Worm (Caenorhabditis elegans) whole organism, L4 larva: Measurements from ENCODE around the gene ari-1.4.
A peak's percentile ranks its signal among the peaks of the same experiment; 100 is the strongest.

Experiments
- T20F7.1 ChIP-seq: fragments of 200-800 bp; sonication (Bioruptor generic); optimal IDR thresholded peaks from 2 replicates; lab custom pipeline; 2018; ENCODE audit warnings: mild to moderate bottlenecking, missing genetic modification characterization, missing compliant biosample characterization
- T26A8.4 ChIP-seq: fragments of 200-800 bp; sonication (Bioruptor generic); IDR thresholded peaks from 2 replicates; pipeline ENCODE4 v1.3.6; 2022; ENCODE audit warnings: missing genetic modification characterization, missing compliant biosample characterization
- Y48G9A.11 ChIP-seq: fragments of 200-800 bp; sonication (Bioruptor generic); IDR thresholded peaks from 2 replicates; pipeline ENCODE4 v1.3.6; 2022; ENCODE audit warnings: missing genetic modification reagents, missing genetic modification characterization, missing compliant biosample characterization
- Y5F2A.4 ChIP-seq: fragments of 200-800 bp; sonication (Bioruptor generic); optimal IDR thresholded peaks from 2 replicates; lab custom pipeline; 2018; ENCODE audit warnings: mild to moderate bottlenecking, missing genetic modification characterization, missing compliant biosample characterization
- Y75B8A.6 ChIP-seq: fragments of 200-800 bp; sonication (Bioruptor generic); IDR thresholded peaks from 2 replicates; pipeline ENCODE4 v1.3.6; 2022; ENCODE audit warnings: missing genetic modification reagents, missing genetic modification characterization, missing compliant biosample characterization
- aha-1 ChIP-seq: fragments of 150-350 bp; peaks from one replicate; lab custom pipeline; 2014; ENCODE audit warnings: missing biosample characterization, missing genetic modification characterization
- aly-2 ChIP-seq: sonication (generic microtip); optimal IDR thresholded peaks from 2 replicates; lab custom pipeline; 2018; ENCODE audit warnings: missing biosample characterization, missing genetic modification characterization
- arid-1 ChIP-seq: fragments of 200-800 bp; sonication (Bioruptor generic); conservative IDR thresholded peaks from 2 replicates; pipeline ENCODE4 v1.3.6; 2022; ENCODE audit warnings: missing genetic modification reagents, missing genetic modification characterization, missing compliant biosample characterization
- ceh-32 ChIP-seq: sonication (generic microtip); optimal IDR thresholded peaks from 2 replicates; lab custom pipeline; 2016; ENCODE audit warnings: mild to moderate bottlenecking, missing genetic modification characterization, missing compliant biosample characterization; ENCODE audit not compliant: poor library complexity
- ceh-44 ChIP-seq: fragments of 200-800 bp; sonication (Bioruptor generic); IDR thresholded peaks from 2 replicates; pipeline ENCODE4 v1.3.6; 2022; ENCODE audit warnings: missing genetic modification reagents, missing genetic modification characterization, missing compliant biosample characterization
- dmd-6 ChIP-seq: fragments of 200-800 bp; sonication (Bioruptor generic); IDR thresholded peaks from 2 replicates; pipeline ENCODE4 v1.3.6; 2022; ENCODE audit warnings: missing genetic modification reagents, missing genetic modification characterization, missing compliant biosample characterization
- dpl-1 ChIP-seq: fragments of 150-350 bp; optimal IDR thresholded peaks from 2 replicates; lab custom pipeline; 2014; ENCODE audit warnings: missing biosample characterization, missing genetic modification reagents, missing genetic modification characterization
- egl-27 ChIP-seq: sonication (generic microtip); optimal IDR thresholded peaks from 3 replicates; lab custom pipeline; 2017; ENCODE audit warnings: missing biosample characterization, missing genetic modification reagents, missing genetic modification characterization
- hlh-11 ChIP-seq: fragments of 200-800 bp; sonication (Bioruptor generic); optimal IDR thresholded peaks from 2 replicates; lab custom pipeline; 2018; ENCODE audit warnings: mild to moderate bottlenecking, missing genetic modification characterization, missing compliant biosample characterization
- hlh-30 ChIP-seq: sonication (generic microtip); optimal IDR thresholded peaks from 2 replicates; lab custom pipeline; 2017; ENCODE audit warnings: antibody characterized with exemption, mild to moderate bottlenecking, missing genetic modification characterization, missing compliant biosample characterization; ENCODE audit not compliant: insufficient read depth
- hmg-1.1 ChIP-seq: fragments of 200-800 bp; sonication (Bioruptor generic); IDR thresholded peaks from 2 replicates; pipeline ENCODE4 v1.3.6; 2022; ENCODE audit warnings: missing genetic modification reagents, missing genetic modification characterization, missing compliant biosample characterization
- lin-29 ChIP-seq: fragments of 200-800 bp; sonication (Bioruptor generic); IDR thresholded peaks from 2 replicates; pipeline ENCODE4 v1.3.6; 2022; ENCODE audit warnings: missing genetic modification reagents, missing genetic modification characterization, missing compliant biosample characterization
- lin-38 ChIP-seq: fragments of 200-800 bp; sonication (Bioruptor generic); IDR thresholded peaks from 2 replicates; pipeline ENCODE4 v1.3.6; 2022; ENCODE audit warnings: missing genetic modification reagents, missing genetic modification characterization, missing compliant biosample characterization
- lsy-2 ChIP-seq, 2 experiments: fragments of 150-350 bp in 1 of 2; sonication (generic microtip) in 1 of 2; optimal IDR thresholded peaks; 2 replicates each; lab custom pipeline; 2014 to 2017; ENCODE audit warnings: missing biosample characterization in 2 of 2, missing genetic modification characterization in 2 of 2
- madf-5 ChIP-seq, 2 experiments: fragments of 200-800 bp; sonication (Bioruptor generic); IDR thresholded peaks; 2 replicates each; pipeline ENCODE4 v1.3.6; 2022; ENCODE audit warnings: missing compliant biosample characterization in 2 of 2, missing genetic modification characterization in 2 of 2
- madf-9 ChIP-seq: fragments of 200-800 bp; sonication (Bioruptor generic); conservative IDR thresholded peaks from 2 replicates; pipeline ENCODE4 v1.3.6; 2022; ENCODE audit warnings: missing genetic modification reagents, missing genetic modification characterization, missing compliant biosample characterization
- mxl-2 ChIP-seq: fragments of 200-800 bp; sonication (Bioruptor generic); conservative IDR thresholded peaks from 2 replicates; pipeline ENCODE4 v1.3.6; 2022; ENCODE audit warnings: missing genetic modification reagents, missing genetic modification characterization, missing compliant biosample characterization
- nhr-102 ChIP-seq: sonication (generic microtip); optimal IDR thresholded peaks from 2 replicates; lab custom pipeline; 2016; ENCODE audit warnings: mild to moderate bottlenecking, missing genetic modification characterization, moderate library complexity, missing compliant biosample characterization
- nhr-28 ChIP-seq: fragments of 150-350 bp; optimal IDR thresholded peaks from 2 replicates; lab custom pipeline; 2014; ENCODE audit warnings: missing biosample characterization, missing genetic modification characterization
- nhr-41 ChIP-seq: fragments of 200-800 bp; sonication (Bioruptor generic); IDR thresholded peaks from 2 replicates; pipeline ENCODE4 v1.3.6; 2022; ENCODE audit warnings: missing genetic modification reagents, missing genetic modification characterization, missing compliant biosample characterization
- nhr-42 ChIP-seq: fragments of 200-800 bp; sonication (Bioruptor generic); IDR thresholded peaks from 2 replicates; pipeline ENCODE4 v1.3.6; 2022; ENCODE audit warnings: missing genetic modification characterization, missing compliant biosample characterization
- nhr-77 ChIP-seq: fragments of 150-350 bp; optimal IDR thresholded peaks from 2 replicates; lab custom pipeline; 2014; ENCODE audit warnings: missing biosample characterization, missing genetic modification characterization
- php-3 ChIP-seq: fragments of 200-800 bp; sonication (Bioruptor generic); IDR thresholded peaks from 2 replicates; pipeline ENCODE4 v1.3.6; 2022; ENCODE audit warnings: missing genetic modification reagents, missing genetic modification characterization, missing compliant biosample characterization
- pqm-1 ChIP-seq: sonication (generic microtip); optimal IDR thresholded peaks from 2 replicates; lab custom pipeline; 2017; ENCODE audit warnings: missing biosample characterization, missing genetic modification characterization
- rbr-2 ChIP-seq: sonication (generic microtip); optimal IDR thresholded peaks from 2 replicates; lab custom pipeline; 2016; ENCODE audit warnings: missing genotype, missing genetic modification characterization, missing compliant biosample characterization
- set-16 ChIP-seq: fragments of 200-800 bp; sonication (Bioruptor generic); IDR thresholded peaks from 2 replicates; pipeline ENCODE4 v1.3.6; 2022; ENCODE audit warnings: missing genetic modification reagents, missing genetic modification characterization, missing compliant biosample characterization
- skn-1 ChIP-seq: fragments of 150-350 bp; optimal IDR thresholded peaks from 2 replicates; lab custom pipeline; 2014; ENCODE audit warnings: missing biosample characterization, missing genetic modification characterization
- snpc-1.2 ChIP-seq: fragments of 200-800 bp; sonication (Bioruptor generic); IDR thresholded peaks from 2 replicates; pipeline ENCODE4 v1.3.6; 2022; ENCODE audit warnings: missing genetic modification reagents, missing genetic modification characterization, missing compliant biosample characterization
- spr-3 ChIP-seq: fragments of 200-800 bp; sonication (Bioruptor generic); optimal IDR thresholded peaks from 2 replicates; lab custom pipeline; 2018; ENCODE audit warnings: mild to moderate bottlenecking, missing genetic modification characterization, missing compliant biosample characterization
- tag-97 ChIP-seq: fragments of 200-800 bp; sonication (Bioruptor generic); IDR thresholded peaks from 2 replicates; pipeline ENCODE4 v1.3.6; 2022; ENCODE audit warnings: missing genetic modification characterization, missing compliant biosample characterization
- tra-1 ChIP-seq: fragments of 200-800 bp; sonication (Bioruptor generic); IDR thresholded peaks from 2 replicates; pipeline ENCODE4 v1.3.6; 2022; ENCODE audit warnings: missing genetic modification reagents, missing genetic modification characterization, missing compliant biosample characterization
- unc-62 ChIP-seq, 3 experiments: fragments of 150-350 bp in 1 of 3; sonication (generic microtip); optimal IDR thresholded peaks in 2 of 3; peaks in 1 of 3; 1 replicate in 1 of 3; 2 replicates in 2 of 3; lab custom pipeline; 2014 to 2017; ENCODE audit warnings: missing biosample characterization in 3 of 3, missing genetic modification characterization in 3 of 3, missing genetic modification reagents in 3 of 3, missing genotype in 1 of 3
- vab-7 ChIP-seq: fragments of 200-800 bp; sonication (Bioruptor generic); IDR thresholded peaks from 2 replicates; pipeline ENCODE4 v1.3.6; 2022; ENCODE audit warnings: missing genetic modification reagents, missing genetic modification characterization, missing compliant biosample characterization
- zfp-2 ChIP-seq: sonication (generic microtip); optimal IDR thresholded peaks from 2 replicates; lab custom pipeline; 2016; ENCODE audit warnings: mild to moderate bottlenecking, missing genetic modification characterization, missing compliant biosample characterization
- zfp-3 ChIP-seq: fragments of 200-800 bp; sonication (Bioruptor generic); conservative IDR thresholded peaks from 2 replicates; pipeline ENCODE4 v1.3.6; 2022; ENCODE audit warnings: missing genetic modification reagents, missing genetic modification characterization, missing compliant biosample characterization
- zip-11 ChIP-seq: fragments of 200-800 bp; sonication (Bioruptor generic); IDR thresholded peaks from 2 replicates; pipeline ENCODE4 v1.3.6; 2022; ENCODE audit warnings: missing genetic modification characterization, missing compliant biosample characterization
- ztf-7 ChIP-seq: fragments of 150-350 bp; optimal IDR thresholded peaks from 2 replicates; lab custom pipeline; 2014; ENCODE audit warnings: missing biosample characterization, missing genetic modification characterization

Gene ari-1.4

DNA sequence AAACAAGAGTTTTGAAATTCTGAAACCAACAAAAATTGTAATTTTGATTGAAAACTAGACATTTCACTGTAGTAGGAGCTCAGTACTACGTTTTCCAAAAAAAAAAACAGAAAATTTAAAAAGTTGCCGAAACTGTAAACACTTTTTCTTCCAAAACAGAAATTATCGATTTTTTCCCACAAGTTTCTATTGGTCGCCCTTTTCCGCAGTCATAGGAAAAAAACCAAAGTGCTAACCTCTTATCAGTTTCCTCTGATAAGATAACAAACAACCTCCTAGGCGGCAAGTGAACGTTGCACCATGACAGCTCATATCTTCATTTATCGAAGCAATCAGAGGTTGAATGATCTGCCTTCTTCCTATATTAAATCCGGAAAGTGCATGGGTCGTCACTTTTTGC lies 30.7 kb upstream of the ari-1.4 start (continued):
- TF ChIP-seq hlh-30: no peak
- peak; percentile 41 for TF ChIP-seq pqm-1 (tag; lab: Kevin White, UChicago)
- no peak for TF ChIP-seq zip-11 (GFP tag; lab: Robert Waterston, UW)
- no peak for TF ChIP-seq rbr-2 (tag; lab: Kevin White, UChicago)
- TF ChIP-seq dpl-1: no peak
- no peak for TF ChIP-seq T26A8.4
- TF ChIP-seq tag-97 (GFP tag; lab: Robert Waterston, UW): no peak
- TF ChIP-seq skn-1 (tag; lab: Kevin White, UChicago): no peak
- TF ChIP-seq tra-1: 0 out of 2 replicates have a peak, but pooled peaks have one; percentile 29
- no peak for TF ChIP-seq nhr-28 (tag; lab: Kevin White, UChicago)
- TF ChIP-seq zfp-2 (tag; lab: Kevin White, UChicago): no peak
- no peak for TF ChIP-seq Y48G9A.11 (GFP tag; lab: Robert Waterston, UW)
- TF ChIP-seq nhr-102 (tag; lab: Kevin White, UChicago): no peak
- TF ChIP-seq ztf-7 (tag; lab: Kevin White, UChicago): no peak
- peak in 1 of 2 experiments; percentile 3 for TF ChIP-seq unc-62 (GFP tag; optimal IDR thresholded peaks at IDR 0.05 in 1 of 2; lab: Kevin White, UChicago)
- no peak for TF ChIP-seq unc-62 (tag; optimal IDR thresholded peaks at IDR 0.05; lab: Kevin White, UChicago)

DNA sequence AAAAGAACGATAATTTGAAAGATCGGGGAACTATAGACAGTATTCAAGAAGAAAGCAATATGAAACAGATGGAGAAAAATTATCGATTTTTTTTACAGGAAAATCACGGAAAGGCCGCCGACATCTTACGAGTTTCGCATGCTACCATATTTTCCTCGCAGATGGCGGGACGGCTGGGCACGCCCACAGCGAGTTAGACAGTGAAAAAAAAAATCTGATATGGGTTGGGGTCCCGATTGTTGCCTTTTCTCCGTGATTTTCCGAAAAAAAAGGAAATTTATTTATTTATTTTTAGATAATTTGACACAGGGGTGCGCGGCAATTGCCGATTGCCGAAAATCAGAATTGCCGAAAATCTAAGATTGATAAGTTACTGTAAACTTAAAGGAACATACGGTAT lies 26.4 kb upstream of the ari-1.4 start:
- no peak for TF ChIP-seq set-16 (GFP tag; lab: Robert Waterston, UW)
- no peak for TF ChIP-seq nhr-77
- TF ChIP-seq snpc-1.2: peak; percentile 61; the same call in 1 of the 2 replicates
- no peak for TF ChIP-seq Y5F2A.4
- TF ChIP-seq vab-7 (GFP tag; lab: Robert Waterston, UW): no peak

ce11 chrIV:15539447-15539994 lies 11.2 kb upstream of the ari-1.4 start, which contains the start of gene Y73F8A.35:
TSS of gene Y73F8A.35 (minus strand) at chrIV:15539944.
- TF ChIP-seq ceh-32 (tag; lab: Kevin White, UChicago): no peak
- TF ChIP-seq hlh-11 (tag; lab: Kevin White, UChicago): no peak
- no peak for TF ChIP-seq tag-97 (GFP tag; lab: Robert Waterston, UW)
- TF ChIP-seq egl-27 (tag; lab: Kevin White, UChicago): no peak
- no peak for TF ChIP-seq aly-2 (tag; lab: Kevin White, UChicago)
- peak; percentile 55; the same call in 1 of the 2 replicates for TF ChIP-seq snpc-1.2
- TF ChIP-seq ceh-44 (GFP tag; lab: Robert Waterston, UW): no peak
- TF ChIP-seq nhr-41 (GFP tag; lab: Robert Waterston, UW): no peak
- TF ChIP-seq vab-7 (GFP tag; lab: Robert Waterston, UW): no peak
- TF ChIP-seq aha-1 (tag; lab: Kevin White, UChicago): peak; percentile 25
- TF ChIP-seq lin-38: no peak
- TF ChIP-seq, all 104 proteins: peak for 2

DNA sequence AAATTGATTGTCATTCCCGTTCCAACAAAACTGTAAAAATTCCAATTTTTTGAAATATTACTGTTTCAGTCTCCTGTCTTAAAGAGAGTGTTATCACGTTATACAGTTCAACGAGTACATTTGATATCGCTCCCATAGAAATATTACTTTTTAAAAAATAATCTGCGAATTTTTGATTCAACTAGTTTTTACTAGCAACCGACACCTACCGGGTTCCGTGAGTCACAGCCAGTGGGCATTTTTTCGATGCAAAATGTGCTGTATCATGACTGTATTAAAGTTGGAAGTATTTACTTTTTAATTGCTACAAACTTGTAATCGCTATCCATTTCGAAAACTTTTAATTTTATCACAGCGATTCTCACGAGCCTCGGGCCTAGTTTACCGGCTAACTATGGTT lies 9.0 kb upstream of the ari-1.4 start:
- TF ChIP-seq aha-1 (tag; lab: Kevin White, UChicago) (peak; percentile 24), spr-3 (GFP tag; lab: Kevin White, UChicago) (no peak)

ce11 chrIV:15530486-15530885 lies 2.2 kb upstream of the ari-1.4 start:
- peak; percentile 88; the same call in 1 of the 2 replicates for TF ChIP-seq tag-97 (GFP tag; lab: Robert Waterston, UW)
- TF ChIP-seq dmd-6 (GFP tag; lab: Robert Waterston, UW): peak; percentile 94
- TF ChIP-seq lin-29 (GFP tag; lab: Robert Waterston, UW): peak; percentile 94
- TF ChIP-seq arid-1 (GFP tag; lab: Robert Waterston, UW): 0 out of 2 replicates have a peak, but pooled peaks have one; percentile 35
- peak; percentile 93 for TF ChIP-seq madf-9 (GFP tag; lab: Robert Waterston, UW)
- peak; percentile 90 for TF ChIP-seq Y48G9A.11 (GFP tag; lab: Robert Waterston, UW)
- TF ChIP-seq ceh-44 (GFP tag; lab: Robert Waterston, UW): peak; percentile 43; the same call in 1 of the 2 replicates
- TF ChIP-seq madf-5 (GFP tag; IDR thresholded peaks at IDR 0.05; lab: Robert Waterston, UW): peak; percentile 72 to 85; a peak in 2 of 4 replicates
- peak; percentile 96 for TF ChIP-seq nhr-42 (GFP tag; lab: Robert Waterston, UW)
- peak; percentile 78; the same call in 1 of the 2 replicates for TF ChIP-seq tra-1
- peak; percentile 84 for TF ChIP-seq hmg-1.1 (GFP tag; lab: Robert Waterston, UW)
- peak; percentile 87 for TF ChIP-seq vab-7 (GFP tag; lab: Robert Waterston, UW)
- TF ChIP-seq mxl-2 (GFP tag; lab: Robert Waterston, UW): 0 out of 2 replicates have a peak, but pooled peaks have one; percentile 56
- peak; percentile 51; the same call in 1 of the 2 replicates for TF ChIP-seq nhr-41 (GFP tag; lab: Robert Waterston, UW)
- peak; percentile 18 to 54 for TF ChIP-seq lsy-2 (tag; optimal IDR thresholded peaks at IDR 0.05; lab: Kevin White, UChicago)
- TF ChIP-seq Y75B8A.6: peak; percentile 87
- peak; percentile 96 for TF ChIP-seq zfp-3 (GFP tag; lab: Robert Waterston, UW)
- TF ChIP-seq rbr-2 (tag; lab: Kevin White, UChicago): peak; percentile 31
- peak; percentile 66 for TF ChIP-seq T20F7.1
- TF ChIP-seq php-3 (GFP tag; lab: Robert Waterston, UW): peak; percentile 86
